Fruit fly (Drosophila melanogaster) whole organism, prepupa: ENCODE data around the gene CG6961.
A peak's percentile ranks its signal among the peaks of the same experiment; 100 is the strongest.

ENCODE experiments used
- Blimp-1 ChIP-seq: fragments of 200-800 bp; sonication (Bioruptor generic); optimal IDR thresholded peaks from 3 replicates; lab custom pipeline; 2017; ENCODE audit warnings: missing biosample characterization, missing genetic modification characterization, mild to moderate bottlenecking, moderate library complexity, missing genetic modification reagents
- CG10631 ChIP-seq: fragments of 200-800 bp; sonication (Bioruptor generic); optimal IDR thresholded peaks from 2 replicates; lab custom pipeline; 2016; ENCODE audit warnings: missing biosample characterization, missing genetic modification characterization
- CG10669 ChIP-seq: fragments of 200-800 bp; sonication (Bioruptor generic); optimal IDR thresholded peaks from 3 replicates; lab custom pipeline; 2018; ENCODE audit warnings: missing biosample characterization, mild to moderate bottlenecking, missing genetic modification characterization, moderate library complexity
- CG11294 ChIP-seq: fragments of 200-800 bp; sonication (Bioruptor generic); IDR thresholded peaks from 2 replicates; pipeline ENCODE4 v1.3.6; 2022; ENCODE audit warnings: missing biosample characterization, missing genetic modification characterization
- CG11762 ChIP-seq: fragments of 200-800 bp; sonication (Bioruptor generic); optimal IDR thresholded peaks from 3 replicates; lab custom pipeline; 2016; ENCODE audit warnings: missing biosample characterization, missing genetic modification characterization; ENCODE audit not compliant: insufficient read depth
- CG11902 ChIP-seq: fragments of 200-800 bp; sonication (Bioruptor generic); optimal IDR thresholded peaks from 3 replicates; lab custom pipeline; 2016; ENCODE audit warnings: missing biosample characterization, missing genetic modification characterization
- CG15336 ChIP-seq: fragments of 200-800 bp; sonication (Bioruptor generic); IDR thresholded peaks from 2 replicates; pipeline ENCODE4 v1.3.6; 2022; ENCODE audit warnings: missing biosample characterization, missing genetic modification characterization
- CG1621 ChIP-seq: fragments of 200-800 bp; sonication (Bioruptor generic); optimal IDR thresholded peaks from 3 replicates; lab custom pipeline; 2018; ENCODE audit warnings: missing biosample characterization, mild to moderate bottlenecking, missing genetic modification characterization
- CG16779 ChIP-seq: fragments of 200-800 bp; sonication (Bioruptor generic); optimal IDR thresholded peaks from 3 replicates; lab custom pipeline; 2017; ENCODE audit warnings: missing biosample characterization, mild to moderate bottlenecking, missing genetic modification characterization
- CG3032 ChIP-seq: fragments of 200-800 bp; optimal IDR thresholded peaks from 2 replicates; lab custom pipeline; 2019; ENCODE audit warnings: missing biosample characterization, mild to moderate bottlenecking, missing genetic modification characterization, moderate library complexity
- CG31627 ChIP-seq: fragments of 200-800 bp; sonication (Bioruptor generic); optimal IDR thresholded peaks from 3 replicates; lab custom pipeline; 2016; ENCODE audit warnings: missing biosample characterization, missing genetic modification characterization
- CG32006 ChIP-seq: fragments of 200-800 bp; sonication (Bioruptor generic); optimal IDR thresholded peaks from 3 replicates; lab custom pipeline; 2017; ENCODE audit warnings: missing biosample characterization, mild to moderate bottlenecking, missing genetic modification characterization
- CG3919 ChIP-seq: fragments of 200-800 bp; sonication (Bioruptor generic); optimal IDR thresholded peaks from 3 replicates; lab custom pipeline; 2016; ENCODE audit warnings: missing biosample characterization, missing genetic modification characterization
- CG6163 ChIP-seq: fragments of 200-800 bp; sonication (Bioruptor generic); IDR thresholded peaks from 3 replicates; pipeline ENCODE4 v1.3.6; 2022; ENCODE audit warnings: missing biosample characterization, missing genetic modification characterization
- CG6792 ChIP-seq: fragments of 200-800 bp; sonication (Bioruptor generic); optimal IDR thresholded peaks from 3 replicates; lab custom pipeline; 2016; ENCODE audit warnings: missing biosample characterization, missing genetic modification characterization
- CG6808 ChIP-seq: fragments of 200-800 bp; sonication (Bioruptor generic); optimal IDR thresholded peaks from 3 replicates; lab custom pipeline; 2017; ENCODE audit warnings: missing biosample characterization, missing genetic modification characterization, mild to moderate bottlenecking, moderate library complexity, missing genetic modification reagents
- CG8119 ChIP-seq: fragments of 200-800 bp; sonication (Bioruptor generic); IDR thresholded peaks from 3 replicates; pipeline ENCODE4 v1.3.6; 2022; ENCODE audit warnings: missing biosample characterization, missing genetic modification characterization
- CG8632 ChIP-seq: fragments of 200-800 bp; sonication (Bioruptor generic); optimal IDR thresholded peaks from 3 replicates; lab custom pipeline; 2016; ENCODE audit warnings: missing biosample characterization, missing genetic modification characterization
- CG9139 ChIP-seq: fragments of 200-800 bp; sonication (Bioruptor generic); optimal IDR thresholded peaks from 3 replicates; lab custom pipeline; 2017; ENCODE audit warnings: missing biosample characterization, mild to moderate bottlenecking, missing genetic modification characterization
- Eip78C ChIP-seq: fragments of 200-800 bp; sonication (Bioruptor generic); peaks from one replicate; lab custom pipeline; 2016; ENCODE audit warnings: missing biosample characterization, missing genetic modification characterization
- Ets96B ChIP-seq: fragments of 200-800 bp; optimal IDR thresholded peaks from 2 replicates; lab custom pipeline; 2019; ENCODE audit warnings: missing biosample characterization, mild to moderate bottlenecking, missing genetic modification characterization, moderate library complexity
- Gug ChIP-seq: fragments of 200-800 bp; sonication (Bioruptor generic); IDR thresholded peaks from 2 replicates; pipeline ENCODE4 v1.3.6; 2022; ENCODE audit warnings: missing biosample characterization, missing genetic modification characterization
- Hr39 ChIP-seq: fragments of 200-800 bp; sonication (Bioruptor generic); optimal IDR thresholded peaks from 2 replicates; lab custom pipeline; 2016; ENCODE audit warnings: missing biosample characterization, missing genetic modification characterization
- Hr4 ChIP-seq: fragments of 200-800 bp; sonication (Bioruptor generic); optimal IDR thresholded peaks from 3 replicates; lab custom pipeline; 2016; ENCODE audit warnings: missing biosample characterization, missing genetic modification characterization
- Lpt ChIP-seq: fragments of 200-800 bp; sonication (Bioruptor generic); optimal IDR thresholded peaks from 3 replicates; lab custom pipeline; 2016; ENCODE audit warnings: missing biosample characterization, missing genetic modification characterization
- OdsH ChIP-seq: fragments of 200-800 bp; sonication (Bioruptor generic); optimal IDR thresholded peaks from 3 replicates; lab custom pipeline; 2016; ENCODE audit warnings: missing biosample characterization, missing genetic modification characterization
- Sox14 ChIP-seq: fragments of 200-800 bp; sonication (Bioruptor generic); optimal IDR thresholded peaks from 3 replicates; lab custom pipeline; 2016; ENCODE audit warnings: missing biosample characterization, missing genetic modification characterization
- achi ChIP-seq: fragments of 200-800 bp; sonication (Bioruptor generic); optimal IDR thresholded peaks from 3 replicates; lab custom pipeline; 2016; ENCODE audit warnings: missing biosample characterization, missing genetic modification characterization
- acj6 ChIP-seq: fragments of 200-800 bp; sonication (Bioruptor generic); optimal IDR thresholded peaks from 3 replicates; lab custom pipeline; 2016; ENCODE audit warnings: missing biosample characterization, missing genetic modification characterization
- dac ChIP-seq: fragments of 200-800 bp; sonication (Bioruptor generic); optimal IDR thresholded peaks from 2 replicates; lab custom pipeline; 2017; ENCODE audit warnings: missing biosample characterization, mild to moderate bottlenecking, missing genetic modification characterization
- dsx ChIP-seq: fragments of 200-800 bp; optimal IDR thresholded peaks from 3 replicates; lab custom pipeline; 2019; ENCODE audit warnings: missing biosample characterization, mild to moderate bottlenecking, missing genetic modification characterization, moderate library complexity; ENCODE audit not compliant: poor library complexity, severe bottlenecking
- eg ChIP-seq: fragments of 200-800 bp; sonication (Bioruptor generic); IDR thresholded peaks from 3 replicates; pipeline ENCODE4 v1.3.6; 2022; ENCODE audit warnings: missing biosample characterization, missing genetic modification characterization
- fd59A ChIP-seq: fragments of 200-800 bp; sonication (Bioruptor generic); optimal IDR thresholded peaks from 2 replicates; lab custom pipeline; 2017; ENCODE audit warnings: missing biosample characterization, mild to moderate bottlenecking, missing genetic modification characterization, missing genetic modification reagents
- net ChIP-seq: fragments of 200-800 bp; sonication (Bioruptor generic); optimal IDR thresholded peaks from 3 replicates; lab custom pipeline; 2016; ENCODE audit warnings: missing biosample characterization, missing genetic modification characterization
- pdm3 ChIP-seq: fragments of 200-800 bp; sonication (Bioruptor generic); optimal IDR thresholded peaks from 3 replicates; lab custom pipeline; 2016; ENCODE audit warnings: missing biosample characterization, missing genetic modification characterization
- salr ChIP-seq, 2 experiments: fragments of 200-800 bp; sonication (Bioruptor generic); optimal IDR thresholded peaks; 3 replicates each; lab custom pipeline; 2016 to 2018; ENCODE audit warnings: missing biosample characterization in 2 of 2, missing genetic modification characterization in 2 of 2, mild to moderate bottlenecking in 1 of 2
- spab ChIP-seq: fragments of 200-800 bp; sonication (Bioruptor generic); optimal IDR thresholded peaks from 2 replicates; lab custom pipeline; 2017; ENCODE audit warnings: missing biosample characterization, mild to moderate bottlenecking, missing genetic modification characterization, missing genetic modification reagents
- ss ChIP-seq, 2 experiments: fragments of 200-800 bp; sonication (Bioruptor generic); optimal IDR thresholded peaks; 2 replicates in 1 of 2; 3 replicates in 1 of 2; lab custom pipeline; 2017 to 2018; ENCODE audit warnings: mild to moderate bottlenecking in 2 of 2, missing biosample characterization in 2 of 2, missing genetic modification characterization in 2 of 2, moderate library complexity in 1 of 2
- svp ChIP-seq: fragments of 200-800 bp; sonication (Bioruptor generic); peaks from one replicate; lab custom pipeline; 2016; ENCODE audit warnings: missing biosample characterization, missing genetic modification characterization
- vri ChIP-seq: fragments of 200-800 bp; sonication (Bioruptor generic); optimal IDR thresholded peaks from 3 replicates; lab custom pipeline; 2016; ENCODE audit warnings: missing biosample characterization, mild to moderate bottlenecking, missing genetic modification characterization

The CG6961 gene

DNA sequence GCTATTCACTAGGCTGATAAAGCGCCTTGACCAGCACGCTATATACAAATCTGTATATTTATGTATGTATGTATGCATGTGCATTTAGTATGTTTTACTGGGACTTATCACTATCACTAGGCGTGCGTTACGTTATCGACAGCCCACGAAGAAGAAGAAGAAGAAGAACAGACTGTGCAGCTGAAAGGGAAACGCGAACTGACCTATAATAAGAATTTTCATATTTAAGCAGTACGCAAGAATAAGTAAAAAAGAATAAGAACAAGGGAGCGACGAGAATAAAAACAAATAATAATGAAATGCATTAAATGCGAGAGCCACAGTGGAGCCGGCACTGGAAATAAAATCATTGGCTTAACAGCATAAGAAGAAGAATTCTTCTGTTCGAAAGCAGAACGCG, 48.3 kb upstream of the CG6961 start:
- TF ChIP-seq CG10669: peak; percentile 11
- TF ChIP-seq Blimp-1 (GFP tag; lab: Kevin White, UChicago): no peak
- TF ChIP-seq svp (GFP tag; lab: Kevin White, UChicago): peak; percentile 44
- TF ChIP-seq Sox14 (GFP tag; lab: Kevin White, UChicago): peak; percentile 12
- no peak for TF ChIP-seq CG32006 (GFP tag; lab: Kevin White, UChicago)
- peak; percentile 12 for TF ChIP-seq spab (GFP tag; lab: Kevin White, UChicago)
- peak; percentile 45 for TF ChIP-seq CG6808 (GFP tag; lab: Kevin White, UChicago)
- TF ChIP-seq CG1621 (tag; lab: Kevin White, UChicago): peak; percentile 34
- peak; percentile 56 to 62 for TF ChIP-seq ss (GFP tag; optimal IDR thresholded peaks at IDR 0.05; lab: Kevin White, UChicago)
- TF ChIP-seq Eip78C (GFP tag; lab: Kevin White, UChicago): peak; percentile 49
- TF ChIP-seq CG11762: no peak
- no peak for TF ChIP-seq CG31627
- TF ChIP-seq CG11902: no peak
- TF ChIP-seq CG3032 (tag; lab: Kevin White, UChicago): peak; percentile 19
- peak; percentile 22 for TF ChIP-seq dsx (GFP tag; lab: Kevin White, UChicago)
- TF ChIP-seq eg (GFP tag; lab: Robert Waterston, UW): peak; percentile 43; the same call in 1 of the 3 replicates
- no peak for TF ChIP-seq CG3919 (GFP tag; lab: Kevin White, UChicago)
- peak; percentile 30 for TF ChIP-seq Ets96B (tag; lab: Kevin White, UChicago)
- 0 out of 2 replicates have a peak, but pooled peaks have one; percentile 12 for TF ChIP-seq Gug (GFP tag; lab: Robert Waterston, UW)
- TF ChIP-seq OdsH (GFP tag; lab: Kevin White, UChicago): peak; percentile 5
- 0 out of 3 replicates have a peak, but pooled peaks have one; percentile 14 for TF ChIP-seq CG8119 (GFP tag; lab: Robert Waterston, UW)
- peak; percentile 30 for TF ChIP-seq CG16779

DNA sequence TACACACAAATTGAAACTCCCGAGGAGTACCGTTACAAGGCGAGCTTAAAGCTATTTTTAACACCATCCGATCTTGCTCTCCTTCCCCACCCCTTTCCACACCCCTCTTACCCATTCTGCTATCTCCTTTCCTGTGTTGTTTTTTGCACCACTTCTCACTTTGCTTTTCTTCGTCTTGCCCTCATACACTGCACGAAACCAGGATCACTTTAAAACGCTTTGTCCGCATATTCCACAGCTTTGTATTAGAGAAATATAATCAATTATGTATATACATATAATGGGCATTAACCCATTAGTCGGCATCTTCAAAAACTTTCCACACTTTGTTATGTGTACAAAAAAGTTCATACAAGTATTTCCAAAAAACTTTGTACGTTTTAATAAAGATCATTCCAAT, 47.5 kb upstream of the CG6961 start:
- TF ChIP-seq achi (GFP tag; lab: Kevin White, UChicago): peak; percentile 2
- TF ChIP-seq CG6792 (GFP tag; lab: Kevin White, UChicago): no peak
- TF ChIP-seq CG6808 (GFP tag; lab: Kevin White, UChicago): peak; percentile 51
- no peak for TF ChIP-seq ss (GFP tag; optimal IDR thresholded peaks at IDR 0.05; lab: Kevin White, UChicago)
- TF ChIP-seq CG8119 (GFP tag; lab: Robert Waterston, UW): peak; percentile 60
- TF ChIP-seq CG8632 (GFP tag; lab: Kevin White, UChicago): peak; percentile 3
- peak; percentile 23 for TF ChIP-seq spab (GFP tag; lab: Kevin White, UChicago)
- peak; percentile 47 for TF ChIP-seq CG10669
- peak in 1 of 2 experiments; percentile 11 for TF ChIP-seq salr (GFP tag; optimal IDR thresholded peaks at IDR 0.05; lab: Kevin White, UChicago)
- TF ChIP-seq CG3032 (tag; lab: Kevin White, UChicago): peak; percentile 39
- TF ChIP-seq fd59A (GFP tag; lab: Kevin White, UChicago): peak; percentile 35
- TF ChIP-seq Sox14 (GFP tag; lab: Kevin White, UChicago): peak; percentile 0
- peak; percentile 38 for TF ChIP-seq net (GFP tag; lab: Kevin White, UChicago)
- TF ChIP-seq Lpt (GFP tag; lab: Kevin White, UChicago): peak; percentile 6
- peak; percentile 37; the same call in 1 of the 3 replicates for TF ChIP-seq CG6163
- peak; percentile 17 for TF ChIP-seq acj6 (GFP tag; lab: Kevin White, UChicago)
- peak; percentile 22 for TF ChIP-seq OdsH (GFP tag; lab: Kevin White, UChicago)
- TF ChIP-seq Hr39 (GFP tag; lab: Kevin White, UChicago): no peak
- no peak for TF ChIP-seq dac (GFP tag; lab: Kevin White, UChicago)
- peak; percentile 51; the same call in 1 of the 3 replicates for TF ChIP-seq eg (GFP tag; lab: Robert Waterston, UW)
- peak; percentile 22 for TF ChIP-seq CG1621 (tag; lab: Kevin White, UChicago)
- peak; percentile 13 for TF ChIP-seq CG9139 (GFP tag; lab: Kevin White, UChicago)
- TF ChIP-seq dsx (GFP tag; lab: Kevin White, UChicago): peak; percentile 12
- peak; percentile 48 for TF ChIP-seq Ets96B (tag; lab: Kevin White, UChicago)
- peak; percentile 21; the same call in 1 of the 2 replicates for TF ChIP-seq CG11294 (GFP tag; lab: Robert Waterston, UW)
- TF ChIP-seq pdm3 (GFP tag; lab: Kevin White, UChicago): peak; percentile 32
- peak; percentile 14 for TF ChIP-seq CG10631
- no peak for TF ChIP-seq vri (GFP tag; lab: Kevin White, UChicago)
- TF ChIP-seq Eip78C (GFP tag; lab: Kevin White, UChicago): peak; percentile 79
- TF ChIP-seq CG15336 (GFP tag; lab: Robert Waterston, UW): no peak
- no peak for TF ChIP-seq CG11902
- peak; percentile 68 for TF ChIP-seq CG32006 (GFP tag; lab: Kevin White, UChicago)
- TF ChIP-seq Hr4 (GFP tag; lab: Kevin White, UChicago): peak; percentile 37
